Fruit fly (Drosophila melanogaster) whole organism, embryonic: ENCODE results near the gene Drsl1.

ENCODE experiments used
- Aef1 ChIP-seq: fragments of 200-800 bp; sonication (Bioruptor generic); IDR thresholded peaks from 3 replicates; pipeline ENCODE4 v1.3.6; 2022; ENCODE audit warnings: missing biosample characterization, missing genetic modification characterization
- Atf6 ChIP-seq: fragments of 200-800 bp; sonication (Bioruptor generic); IDR thresholded peaks from 2 replicates; pipeline ENCODE4 v1.3.6; 2022; ENCODE audit warnings: missing biosample characterization, missing genetic modification characterization
- B-H1 ChIP-seq: fragments of 200-800 bp; sonication (Bioruptor generic); IDR thresholded peaks from 3 replicates; pipeline ENCODE4 v1.3.6; 2022; ENCODE audit warnings: missing biosample characterization, missing genetic modification characterization
- CG10209 ChIP-seq: fragments of 200-800 bp; sonication (Bioruptor generic); optimal IDR thresholded peaks from 3 replicates; lab custom pipeline; 2017; ENCODE audit warnings: missing biosample characterization, mild to moderate bottlenecking, missing genetic modification characterization, missing genetic modification reagents
- CG11696 ChIP-seq: fragments of 200-800 bp; sonication (Bioruptor generic); IDR thresholded peaks from 2 replicates; pipeline ENCODE4 v1.3.6; 2022; ENCODE audit warnings: missing biosample characterization, missing genetic modification characterization
- CG1647 ChIP-seq: fragments of 200-800 bp; sonication (Bioruptor generic); optimal IDR thresholded peaks from 3 replicates; lab custom pipeline; 2016; ENCODE audit warnings: missing biosample characterization, missing genetic modification characterization
- CG16815 ChIP-seq: fragments of 200-800 bp; sonication (Bioruptor generic); optimal IDR thresholded peaks from 3 replicates; lab custom pipeline; 2017; ENCODE audit warnings: missing biosample characterization, mild to moderate bottlenecking, missing genetic modification characterization
- CG1832 ChIP-seq: fragments of 200-800 bp; sonication (Bioruptor generic); optimal IDR thresholded peaks from 2 replicates; lab custom pipeline; 2017; ENCODE audit warnings: missing biosample characterization, mild to moderate bottlenecking, missing genetic modification characterization, inconsistent platforms
- CG2202 ChIP-seq: fragments of 200-800 bp; sonication (Bioruptor generic); optimal IDR thresholded peaks from 2 replicates; lab custom pipeline; 2018; ENCODE audit warnings: missing biosample characterization, mild to moderate bottlenecking, missing genetic modification characterization
- CG30020 ChIP-seq: fragments of 200-800 bp; optimal IDR thresholded peaks from 2 replicates; lab custom pipeline; 2019; ENCODE audit warnings: missing biosample characterization, mild to moderate bottlenecking, missing genetic modification characterization, moderate library complexity
- CG32772 ChIP-seq: fragments of 200-800 bp; sonication (Bioruptor generic); IDR thresholded peaks from 2 replicates; pipeline ENCODE4 v1.3.6; 2022; ENCODE audit warnings: missing biosample characterization, missing genetic modification characterization
- CG34422 ChIP-seq: fragments of 200-800 bp; sonication (Bioruptor generic); IDR thresholded peaks from 3 replicates; pipeline ENCODE4 v1.3.6; 2022; ENCODE audit warnings: missing biosample characterization, missing genetic modification characterization
- CG3995 ChIP-seq: fragments of 200-800 bp; sonication (Bioruptor generic); optimal IDR thresholded peaks from 3 replicates; lab custom pipeline; 2016; ENCODE audit warnings: missing biosample characterization, missing genetic modification characterization
- CG6683 ChIP-seq: fragments of 200-800 bp; sonication (Bioruptor generic); optimal IDR thresholded peaks from 2 replicates; lab custom pipeline; 2017; ENCODE audit warnings: missing biosample characterization, mild to moderate bottlenecking, missing genetic modification characterization, missing genetic modification reagents
- CG6689 ChIP-seq: fragments of 200-800 bp; sonication (Bioruptor generic); IDR thresholded peaks from 2 replicates; pipeline ENCODE4 v1.3.6; 2022; ENCODE audit warnings: missing biosample characterization, missing genetic modification characterization
- CG8290 ChIP-seq, 3 experiments: fragments of 200-800 bp; sonication (Bioruptor generic); optimal IDR thresholded peaks; 2 replicates each; lab custom pipeline; 2016 to 2019; ENCODE audit warnings: missing biosample characterization in 3 of 3, missing genetic modification characterization in 3 of 3, mild to moderate bottlenecking in 2 of 3, moderate library complexity in 1 of 3
- CHES-1-like ChIP-seq: fragments of 200-800 bp; sonication (Bioruptor generic); optimal IDR thresholded peaks from 2 replicates; lab custom pipeline; 2016; ENCODE audit warnings: missing biosample characterization, missing genetic modification characterization
- CTCF ChIP-seq: fragments of 200-800 bp; sonication (Bioruptor generic); optimal IDR thresholded peaks from 2 replicates; lab custom pipeline; 2017; ENCODE audit warnings: missing biosample characterization, mild to moderate bottlenecking, missing genetic modification characterization, moderate library complexity
- Dad ChIP-seq: fragments of 200-800 bp; sonication (Bioruptor generic); optimal IDR thresholded peaks from 3 replicates; lab custom pipeline; 2016; ENCODE audit warnings: missing biosample characterization, missing genetic modification characterization
- Doc2 ChIP-seq: fragments of 200-800 bp; sonication (Bioruptor generic); IDR thresholded peaks from 2 replicates; pipeline ENCODE4 v1.3.6; 2022; ENCODE audit warnings: missing biosample characterization, missing genetic modification characterization
- H15 ChIP-seq: fragments of 200-800 bp; sonication (Bioruptor generic); IDR thresholded peaks from 3 replicates; pipeline ENCODE4 v1.3.6; 2022; ENCODE audit warnings: missing biosample characterization, missing genetic modification characterization
- Hmx ChIP-seq: fragments of 200-800 bp; sonication (Bioruptor generic); optimal IDR thresholded peaks from 2 replicates; lab custom pipeline; 2016; ENCODE audit warnings: missing biosample characterization, missing genetic modification characterization
- Kr ChIP-seq: fragments of 200-800 bp; sonication (Bioruptor generic); optimal IDR thresholded peaks from 2 replicates; lab custom pipeline; 2017; ENCODE audit warnings: missing biosample characterization, mild to moderate bottlenecking, missing genetic modification characterization
- MBD-R2 ChIP-seq: fragments of 200-800 bp; sonication (Bioruptor generic); IDR thresholded peaks from 2 replicates; pipeline ENCODE4 v1.3.6; 2022; ENCODE audit warnings: missing biosample characterization, missing genetic modification characterization
- Ptx1 ChIP-seq: fragments of 200-800 bp; sonication (Bioruptor generic); IDR thresholded peaks from 2 replicates; pipeline ENCODE4 v1.3.6; 2022; ENCODE audit warnings: missing biosample characterization, missing genetic modification characterization
- Sox100B ChIP-seq: fragments of 200-800 bp; sonication (Bioruptor generic); optimal IDR thresholded peaks from 3 replicates; lab custom pipeline; 2018; ENCODE audit warnings: missing biosample characterization, mild to moderate bottlenecking, missing genetic modification characterization
- Spps ChIP-seq: fragments of 200-800 bp; sonication (Bioruptor generic); optimal IDR thresholded peaks from 2 replicates; lab custom pipeline; 2018; ENCODE audit warnings: missing biosample characterization, mild to moderate bottlenecking, missing genetic modification characterization
- danr ChIP-seq: fragments of 200-800 bp; sonication (Bioruptor generic); IDR thresholded peaks from 2 replicates; pipeline ENCODE4 v1.3.6; 2022; ENCODE audit warnings: missing biosample characterization, missing genetic modification characterization
- esg ChIP-seq: fragments of 200-800 bp; sonication (Bioruptor generic); conservative IDR thresholded peaks from 2 replicates; pipeline ENCODE4 v1.3.6; 2022; ENCODE audit warnings: missing biosample characterization, missing genetic modification characterization
- fd3F ChIP-seq: fragments of 200-800 bp; sonication (Bioruptor generic); optimal IDR thresholded peaks from 2 replicates; lab custom pipeline; 2018; ENCODE audit warnings: missing biosample characterization, mild to moderate bottlenecking, missing genetic modification characterization, moderate library complexity
- grn ChIP-seq: fragments of 200-800 bp; sonication (Bioruptor generic); optimal IDR thresholded peaks from 3 replicates; lab custom pipeline; 2017; ENCODE audit warnings: missing biosample characterization, missing genetic modification characterization
- gsb-n ChIP-seq: fragments of 200-800 bp; sonication (Bioruptor generic); optimal IDR thresholded peaks from 3 replicates; lab custom pipeline; 2018; ENCODE audit warnings: missing biosample characterization, mild to moderate bottlenecking, missing genetic modification characterization
- hth ChIP-seq: fragments of >200 bp; optimal IDR thresholded peaks from 2 replicates; lab custom pipeline; 2017; ENCODE audit warnings: inconsistent platforms
- lola ChIP-seq, 3 experiments: fragments of >200 bp in 2 of 3; fragments of 200-800 bp in 1 of 3; sonication (Bioruptor generic) in 1 of 3; optimal IDR thresholded peaks; 2 replicates each; lab custom pipeline; 2017 to 2019; ENCODE audit warnings: missing biosample characterization in 3 of 3, missing genetic modification characterization in 3 of 3, mild to moderate bottlenecking in 1 of 3, moderate library complexity in 1 of 3
- nmo ChIP-seq: fragments of 200-800 bp; sonication (Bioruptor generic); optimal IDR thresholded peaks from 2 replicates; lab custom pipeline; 2018; ENCODE audit warnings: missing biosample characterization, mild to moderate bottlenecking, missing genetic modification characterization, moderate library complexity
- sens-2 ChIP-seq: fragments of 200-800 bp; sonication (Bioruptor generic); IDR thresholded peaks from 2 replicates; pipeline ENCODE4 v1.3.6; 2022; ENCODE audit warnings: missing biosample characterization, missing genetic modification characterization
- sr ChIP-seq: fragments of 200-800 bp; sonication (Bioruptor generic); IDR thresholded peaks from 3 replicates; pipeline ENCODE4 v1.3.6; 2022; ENCODE audit warnings: missing biosample characterization, missing genetic modification characterization
- sug ChIP-seq: fragments of 200-800 bp; optimal IDR thresholded peaks from 2 replicates; lab custom pipeline; 2019; ENCODE audit warnings: missing biosample characterization, mild to moderate bottlenecking, missing genetic modification characterization, moderate library complexity
- tap ChIP-seq: fragments of 200-800 bp; optimal IDR thresholded peaks from 3 replicates; lab custom pipeline; 2019; ENCODE audit warnings: missing biosample characterization, mild to moderate bottlenecking, missing genetic modification characterization, moderate library complexity
- tna ChIP-seq: fragments of 200-800 bp; sonication (Bioruptor generic); IDR thresholded peaks from 2 replicates; pipeline ENCODE4 v1.3.6; 2022; ENCODE audit warnings: missing biosample characterization, missing genetic modification characterization; ENCODE audit not compliant: partially characterized antibody
- wek ChIP-seq: fragments of 200-800 bp; sonication (Bioruptor generic); optimal IDR thresholded peaks from 3 replicates; lab custom pipeline; 2018; ENCODE audit warnings: missing biosample characterization, mild to moderate bottlenecking, missing genetic modification characterization, moderate library complexity
- zfh2 ChIP-seq: fragments of 200-800 bp; sonication (Bioruptor generic); optimal IDR thresholded peaks from 2 replicates; lab custom pipeline; 2016; ENCODE audit warnings: missing biosample characterization, missing genetic modification characterization

Gene Drsl1

dm6 chr3L:3380225-3381043, 44.8 kb upstream of the Drsl1 start (continued):
- no peak for TF ChIP-seq Kr (GFP tag; lab: Kevin White, UChicago)
- no peak for TF ChIP-seq tna (GFP tag; lab: Robert Waterston, UW)
- no peak for TF ChIP-seq danr (GFP tag; lab: Robert Waterston, UW)
- no peak for TF ChIP-seq zfh2 (GFP tag; lab: Kevin White, UChicago)
- no peak for TF ChIP-seq CG11696 (GFP tag; lab: Robert Waterston, UW)
- no peak for TF ChIP-seq CG3995 (GFP tag; lab: Kevin White, UChicago)
- TF ChIP-seq CTCF (GFP tag; lab: Kevin White, UChicago): no peak
- TF ChIP-seq CG8290 (GFP tag; optimal IDR thresholded peaks at IDR 0.05; lab: Kevin White, UChicago): peak; percentile 17
- peak; percentile 22 to 79 for TF ChIP-seq CG8290 (tag; optimal IDR thresholded peaks at IDR 0.05; lab: Kevin White, UChicago)
- TF ChIP-seq fd3F (GFP tag; lab: Kevin White, UChicago): no peak
- peak; percentile 70 for TF ChIP-seq Sox100B (GFP tag; lab: Kevin White, UChicago)
- TF ChIP-seq H15 (GFP tag; lab: Robert Waterston, UW): peak; percentile 38; the same call in 1 of the 3 replicates
- TF ChIP-seq CG32772 (GFP tag; lab: Robert Waterston, UW): no peak
- TF ChIP-seq esg (GFP tag; lab: Robert Waterston, UW): peak; percentile 38
- TF ChIP-seq lola (GFP tag; optimal IDR thresholded peaks at IDR 0.05; lab: Kevin White, UChicago): peak in 1 of 3 experiments; percentile 41
- no peak for TF ChIP-seq CG16815 (GFP tag; lab: Kevin White, UChicago)
- no peak for TF ChIP-seq wek (GFP tag; lab: Kevin White, UChicago)
- peak; percentile 14 for TF ChIP-seq Spps (tag; lab: Kevin White, UChicago)
- peak; percentile 60; the same call in 1 of the 2 replicates for TF ChIP-seq Ptx1 (GFP tag; lab: Robert Waterston, UW)
- TF ChIP-seq sug (tag; lab: Kevin White, UChicago): peak; percentile 0
- TF ChIP-seq Atf6: 0 out of 2 replicates have a peak, but pooled peaks have one; percentile 17
- TF ChIP-seq MBD-R2 (GFP tag; lab: Robert Waterston, UW): no peak
- no peak for TF ChIP-seq sens-2 (GFP tag; lab: Robert Waterston, UW)
- no peak for TF ChIP-seq Hmx (GFP tag; lab: Kevin White, UChicago)
- no peak for TF ChIP-seq hth (lab: Kevin White, UChicago)
- no peak for TF ChIP-seq CHES-1-like (GFP tag; lab: Kevin White, UChicago)
- TF ChIP-seq CG6683 (GFP tag; lab: Kevin White, UChicago): no peak
- TF ChIP-seq nmo: peak; percentile 60
- TF ChIP-seq CG30020: no peak
- no peak for TF ChIP-seq CG2202
- no peak for TF ChIP-seq grn
- no peak for TF ChIP-seq Doc2
- TF ChIP-seq CG1832 (GFP tag; lab: Kevin White, UChicago): no peak
- TF ChIP-seq CG1647 (GFP tag; lab: Kevin White, UChicago): no peak
- TF ChIP-seq tap (tag; lab: Kevin White, UChicago): peak; percentile 66
- TF ChIP-seq CG6689: peak; percentile 33; the same call in 1 of the 2 replicates
- peak; percentile 97 for TF ChIP-seq sr (GFP tag; lab: Robert Waterston, UW)
- peak; percentile 5 for TF ChIP-seq CG10209
- peak; percentile 12 for TF ChIP-seq gsb-n (tag; lab: Kevin White, UChicago)
- TF ChIP-seq CG34422 (GFP tag; lab: Robert Waterston, UW): no peak
- no peak for TF ChIP-seq Aef1
- TF ChIP-seq Dad: no peak
- no peak for TF ChIP-seq B-H1 (GFP tag; lab: Robert Waterston, UW)
